Fruit fly (Drosophila melanogaster): ENCODE results near the gene CG9098.
A peak's percentile ranks its signal among the peaks of the same experiment; 100 is the strongest.

DNA sequence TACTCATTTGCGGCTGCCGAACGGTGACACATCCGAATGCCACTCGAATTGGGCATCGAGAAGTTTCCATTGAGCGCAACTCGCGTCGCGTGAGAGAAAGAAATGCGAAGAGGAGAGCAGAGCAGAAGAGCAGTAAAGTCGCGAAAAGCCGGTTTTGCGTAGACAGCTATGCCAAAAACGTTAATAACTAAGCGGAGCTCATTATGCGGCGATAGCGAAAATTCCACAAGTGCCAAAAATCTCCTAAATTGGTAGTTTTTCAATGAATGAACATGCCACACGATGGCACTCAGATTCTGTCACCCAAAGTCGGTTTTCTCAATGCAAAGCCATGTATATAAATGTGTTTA lies 34.4 kb downstream of the CG9098 start:
- no peak for TF ChIP-seq CG33017 (tag; optimal IDR thresholded peaks at IDR 0.05)
- TF ChIP-seq kay (GFP tag; ENCODE audit: borderline replicate concordance) = peak; percentile 91
- TF ChIP-seq CG14711 (tag; optimal IDR thresholded peaks at IDR 0.05) = no peak
- no peak for TF ChIP-seq ovo (GFP tag; optimal IDR thresholded peaks at IDR 0.05)
- no peak for TF ChIP-seq Crg-1 (GFP tag; optimal IDR thresholded peaks at IDR 0.05)
- no peak for TF ChIP-seq cic (GFP tag; optimal IDR thresholded peaks at IDR 0.05)
- TF ChIP-seq CG7045 (GFP tag; optimal IDR thresholded peaks at IDR 0.05) = no peak

Data from whole organism, adult.